Worm (Caenorhabditis elegans): ENCODE results near the gene W07G4.8.

The W07G4.8 gene

DNA sequence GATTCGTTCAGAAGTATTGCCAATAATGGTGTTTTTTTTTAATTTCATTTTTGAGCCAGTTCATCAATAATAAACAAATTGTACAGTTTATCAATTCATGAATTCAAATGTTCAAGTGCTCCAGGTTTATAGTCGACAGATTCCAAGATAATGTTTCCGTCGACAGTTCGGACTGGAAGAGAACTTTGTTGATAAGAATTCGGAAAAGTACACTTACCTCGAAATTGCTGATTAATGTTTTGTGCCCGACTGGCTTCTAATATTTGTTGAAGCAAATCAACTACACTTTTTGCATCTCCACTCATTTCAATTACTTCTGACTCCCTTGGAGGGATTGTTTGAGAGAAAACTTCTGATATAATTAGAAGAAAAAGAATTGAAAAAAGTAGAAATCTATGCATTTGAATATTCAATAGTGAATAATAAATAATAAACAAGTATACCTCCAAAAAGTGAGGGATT is at the start of gene W07G4.8:
TSS of gene W07G4.8 (minus strand) at position 412 of the 462 bp plus-strand sequence.
- no peak for TF ChIP-seq daf-12 (tag; optimal IDR thresholded peaks at IDR 0.05)
- TF ChIP-seq madf-9 (GFP tag; conservative IDR thresholded peaks at IDR 0.05), result no peak
- TF ChIP-seq F26F4.8 (GFP tag; conservative IDR thresholded peaks at IDR 0.05), result no peak
- TF ChIP-seq lin-13 (GFP tag; optimal IDR thresholded peaks at IDR 0.05), result no peak
- TF ChIP-seq pqm-1 (tag; optimal IDR thresholded peaks at IDR 0.05), result peak; percentile 62
- no peak for TF ChIP-seq Y5F2A.4 (GFP tag; optimal IDR thresholded peaks at IDR 0.05)
- no peak for TF ChIP-seq lsy-2 (tag; optimal IDR thresholded peaks at IDR 0.05)
- TF ChIP-seq fos-1 (tag; optimal IDR thresholded peaks at IDR 0.05), result no peak
- TF ChIP-seq rbr-2 (tag; optimal IDR thresholded peaks at IDR 0.05), result no peak
- no peak for TF ChIP-seq Y105C5A.15 (GFP tag; IDR thresholded peaks at IDR 0.05)
- no peak for TF ChIP-seq daf-16 (GFP tag; optimal IDR thresholded peaks at IDR 0.05)
- peak; percentile 85 for TF ChIP-seq daf-16 (tag; optimal IDR thresholded peaks at IDR 0.05)
- peak; percentile 60 for TF ChIP-seq dmd-6 (GFP tag; IDR thresholded peaks at IDR 0.05)
- TF ChIP-seq nhr-76 (tag; optimal IDR thresholded peaks at IDR 0.05), result no peak
- TF ChIP-seq nhr-11 (tag; optimal IDR thresholded peaks at IDR 0.05), result no peak
- TF ChIP-seq mxl-2 (GFP tag; conservative IDR thresholded peaks at IDR 0.05), result no peak
- no peak for TF ChIP-seq mdl-1 (tag; optimal IDR thresholded peaks at IDR 0.05)
- no peak for TF ChIP-seq lin-15B (tag; optimal IDR thresholded peaks at IDR 0.05)
- TF ChIP-seq ceh-32 (tag; optimal IDR thresholded peaks at IDR 0.05; ENCODE audit: poor library complexity), result no peak
- no peak for TF ChIP-seq cey-2 (tag; optimal IDR thresholded peaks at IDR 0.05; ENCODE audit: borderline replicate concordance, insufficient read depth)
- no peak for TF ChIP-seq jun-1 (tag; optimal IDR thresholded peaks at IDR 0.05)
- TF ChIP-seq lir-3 (tag; optimal IDR thresholded peaks at IDR 0.05), result no peak
- TF ChIP-seq ceh-28 (tag; optimal IDR thresholded peaks at IDR 0.05), result no peak
- no peak for TF ChIP-seq dmd-9 (GFP tag; IDR thresholded peaks at IDR 0.05)
- TF ChIP-seq Y48G9A.11 (GFP tag; IDR thresholded peaks at IDR 0.05), result no peak
- TF ChIP-seq dve-1 (tag; optimal IDR thresholded peaks at IDR 0.05; ENCODE audit: insufficient read depth), result peak; percentile 67
- no peak for TF ChIP-seq hlh-30 (tag; optimal IDR thresholded peaks at IDR 0.05; ENCODE audit: insufficient read depth)
- TF ChIP-seq unc-62 (GFP tag; optimal IDR thresholded peaks at IDR 0.05 in 1 of 2), result peak in 1 of 2 experiments; percentile 71
- TF ChIP-seq unc-62 (tag; optimal IDR thresholded peaks at IDR 0.05), result no peak
- no peak for TF ChIP-seq ctbp-1 (GFP tag; IDR thresholded peaks at IDR 0.05)
- TF ChIP-seq zip-2 (tag; optimal IDR thresholded peaks at IDR 0.05), result no peak
- no peak for TF ChIP-seq madf-5 (GFP tag; IDR thresholded peaks at IDR 0.05)
- no peak for TF ChIP-seq gei-8 (GFP tag; optimal IDR thresholded peaks at IDR 0.05)
- TF ChIP-seq snpc-4 (tag; optimal IDR thresholded peaks at IDR 0.05), result no peak
- no peak for TF ChIP-seq nhr-6 (tag; optimal IDR thresholded peaks at IDR 0.05)
- TF ChIP-seq D1046.2 (GFP tag; IDR thresholded peaks at IDR 0.05), result no peak
- no peak for TF ChIP-seq nhr-42 (GFP tag; IDR thresholded peaks at IDR 0.05)
- peak; percentile 76 for TF ChIP-seq hlh-11 (tag; optimal IDR thresholded peaks at IDR 0.05)
- no peak for TF ChIP-seq ztf-7 (tag; optimal IDR thresholded peaks at IDR 0.05)
- peak; percentile 30 for TF ChIP-seq mep-1 (tag; optimal IDR thresholded peaks at IDR 0.05)
- TF ChIP-seq egl-27 (tag; optimal IDR thresholded peaks at IDR 0.05), result no peak
- no peak for TF ChIP-seq snpc-1.2 (GFP tag; IDR thresholded peaks at IDR 0.05)
- no peak for TF ChIP-seq lin-39 (tag; optimal IDR thresholded peaks at IDR 0.05)
- no peak for TF ChIP-seq fkh-10 (GFP tag; optimal IDR thresholded peaks at IDR 0.05)
- no peak for TF ChIP-seq ceh-20 (GFP tag; IDR thresholded peaks at IDR 0.05)
- TF ChIP-seq mes-2 (tag; optimal IDR thresholded peaks at IDR 0.05; ENCODE audit: poor library complexity, severe bottlenecking), result no peak
- TF ChIP-seq hif-1 (tag; optimal IDR thresholded peaks at IDR 0.05), result no peak
- TF ChIP-seq lim-7 (GFP tag; IDR thresholded peaks at IDR 0.05), result no peak
- TF ChIP-seq daf-8 (GFP tag; IDR thresholded peaks at IDR 0.05), result no peak
- TF ChIP-seq ZK546.5 (tag; optimal IDR thresholded peaks at IDR 0.05), result no peak
- TF ChIP-seq vab-7 (GFP tag; IDR thresholded peaks at IDR 0.05), result no peak
- TF ChIP-seq tag-97 (GFP tag; IDR thresholded peaks at IDR 0.05), result no peak
